Fruit fly (Drosophila melanogaster): ENCODE results near the gene wake.

The wake gene

DNA sequence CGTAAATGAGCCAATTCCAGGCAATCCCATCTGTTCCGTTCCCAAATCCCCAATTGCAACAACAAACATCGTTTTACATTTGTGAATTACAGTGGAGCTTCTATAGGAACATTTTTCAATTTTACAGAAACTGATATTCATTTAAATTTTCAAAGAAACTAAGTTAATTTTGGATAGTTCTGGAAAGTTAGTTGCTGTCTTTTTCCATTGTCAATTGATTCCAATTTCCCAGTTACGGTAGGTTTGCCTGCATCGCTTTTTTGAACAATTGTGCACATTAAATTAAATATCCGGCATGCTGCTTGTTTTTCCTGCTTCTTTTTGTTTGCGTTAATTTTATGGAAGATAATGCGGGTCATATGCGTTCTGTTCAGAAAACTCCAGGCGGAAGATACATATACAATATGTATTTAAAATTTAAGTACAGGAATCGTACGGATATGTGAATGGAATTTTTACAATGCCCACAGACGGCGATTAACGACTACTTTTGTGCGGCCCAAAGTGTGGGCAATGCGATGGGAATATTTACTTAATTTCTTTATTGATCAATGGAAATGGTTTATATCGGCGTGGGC lies 11.6 kb upstream of the wake start (continued):
- TF ChIP-seq sug (tag; optimal IDR thresholded peaks at IDR 0.05) (peak; percentile 17), phol (tag; optimal IDR thresholded peaks at IDR 0.05) (no peak), CG7963 (GFP tag; IDR thresholded peaks at IDR 0.05; ENCODE audit: partially characterized antibody) (no peak), CG18619 (GFP tag; optimal IDR thresholded peaks at IDR 0.05) (peak; percentile 17), CG13123 (GFP tag; optimal IDR thresholded peaks at IDR 0.05) (no peak), CG30403 (GFP tag; optimal IDR thresholded peaks at IDR 0.05) (peak; percentile 8), ems (GFP tag; optimal IDR thresholded peaks at IDR 0.05) (no peak), CG8290 (GFP tag; optimal IDR thresholded peaks at IDR 0.05) (no peak), CG8290 (tag; optimal IDR thresholded peaks at IDR 0.05) (no peak), nerfin-2 (GFP tag; IDR thresholded peaks at IDR 0.05; ENCODE audit: partially characterized antibody) (no peak), Fer2 (tag; optimal IDR thresholded peaks at IDR 0.05) (no peak), CG6175 (GFP tag; IDR thresholded peaks at IDR 0.05) (no peak), CG10366 (GFP tag; IDR thresholded peaks at IDR 0.05) (peak; percentile 52), CG17359 (tag; optimal IDR thresholded peaks at IDR 0.05) (no peak), slp2 (GFP tag; optimal IDR thresholded peaks at IDR 0.05) (no peak), sd (tag; optimal IDR thresholded peaks at IDR 0.05) (no peak), CG17186 (GFP tag; optimal IDR thresholded peaks at IDR 0.05) (no peak), disco-r (GFP tag; optimal IDR thresholded peaks at IDR 0.05) (no peak), CG10959 (GFP tag; IDR thresholded peaks at IDR 0.05) (no peak), Dll (GFP tag; IDR thresholded peaks at IDR 0.05; ENCODE audit: partially characterized antibody) (no peak), sc (optimal IDR thresholded peaks at IDR 0.05) (no peak), sc (GFP tag; optimal IDR thresholded peaks at IDR 0.05) (no peak), Taf1 (GFP tag; IDR thresholded peaks at IDR 0.05) (no peak), CoRest (tag; optimal IDR thresholded peaks at IDR 0.05) (peak; percentile 54), al (GFP tag; IDR thresholded peaks at IDR 0.05) (no peak), p53 (GFP tag; optimal IDR thresholded peaks at IDR 0.05) (no peak), CG6765 (GFP tag; optimal IDR thresholded peaks at IDR 0.05) (no peak), NC2β (GFP tag; optimal IDR thresholded peaks at IDR 0.05) (no peak), D19B (GFP tag; optimal IDR thresholded peaks at IDR 0.05) (no peak), CG7928 (GFP tag; optimal IDR thresholded peaks at IDR 0.05) (no peak), CG13775 (GFP tag; optimal IDR thresholded peaks at IDR 0.05) (no peak), CG2678 (tag; optimal IDR thresholded peaks at IDR 0.05) (peak; percentile 37), jigr1 (GFP tag; IDR thresholded peaks at IDR 0.05) (no peak), D (optimal IDR thresholded peaks at IDR 0.05) (no peak), D (GFP tag; optimal IDR thresholded peaks at IDR 0.05) (no peak), CG12155 (GFP tag; optimal IDR thresholded peaks at IDR 0.05) (peak; percentile 28), CG5180 (GFP tag; optimal IDR thresholded peaks at IDR 0.05) (no peak), Elba2 (GFP tag; optimal IDR thresholded peaks at IDR 0.05) (no peak), ap (GFP tag; IDR thresholded peaks at IDR 0.05) (no peak; the same call in 1 of the 2 replicates), wdn (GFP tag; IDR thresholded peaks at IDR 0.05) (no peak), br (optimal IDR thresholded peaks at IDR 0.05) (no peak), h (optimal IDR thresholded peaks at IDR 0.05) (no peak), CG5953 (GFP tag; IDR thresholded peaks at IDR 0.05) (no peak), repo (GFP tag; optimal IDR thresholded peaks at IDR 0.05) (no peak), ttk (GFP tag; IDR thresholded peaks at IDR 0.05) (no peak), Six4 (GFP tag; optimal IDR thresholded peaks at IDR 0.05) (no peak), tna (GFP tag; IDR thresholded peaks at IDR 0.05; ENCODE audit: partially characterized antibody) (no peak), grn (GFP tag; optimal IDR thresholded peaks at IDR 0.05) (no peak), unc-4 (GFP tag; IDR thresholded peaks at IDR 0.05; ENCODE audit: partially characterized antibody) (no peak), pan (optimal IDR thresholded peaks at IDR 0.05) (no peak), pan (GFP tag; optimal IDR thresholded peaks at IDR 0.05 in 1 of 2, IDR thresholded peaks at IDR 0.05 in 1 of 2) (peak in 1 of 2 experiments; percentile 41), CG9727 (GFP tag; optimal IDR thresholded peaks at IDR 0.05) (no peak), Meics (GFP tag; optimal IDR thresholded peaks at IDR 0.05) (no peak)
